Worm (Caenorhabditis elegans): ENCODE results near the gene famh-136.

The famh-136 gene

DNA sequence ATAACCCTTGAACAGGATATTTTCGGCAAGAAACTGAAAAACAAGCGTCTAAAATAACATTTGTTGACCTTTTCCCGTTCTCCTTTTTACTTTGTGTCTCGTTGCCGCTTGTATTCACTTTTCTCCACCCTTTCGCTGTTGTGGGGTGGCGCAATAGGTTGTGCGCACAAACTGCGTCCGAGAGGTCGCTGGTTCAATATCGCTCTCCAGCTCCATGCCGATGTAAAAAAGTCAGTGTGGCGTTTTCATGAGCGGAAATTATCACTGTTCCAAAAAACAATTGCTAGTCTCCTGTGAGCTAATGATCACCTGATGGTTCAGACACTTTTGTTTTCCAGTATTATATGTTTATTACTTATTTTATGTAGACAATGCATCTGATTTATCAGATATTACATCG, 50.0 kb downstream of the famh-136 start (continued):
- TF ChIP-seq R02D3.7 (tag; optimal IDR thresholded peaks at IDR 0.05), result no peak
- no peak for TF ChIP-seq F44E2.7 (GFP tag; IDR thresholded peaks at IDR 0.05)
- TF ChIP-seq F49E8.2 (tag; optimal IDR thresholded peaks at IDR 0.05; ENCODE audit: borderline replicate concordance), result peak; percentile 73

Measured in whole organism, L4 larva.